Worm (Caenorhabditis elegans) whole organism, early embryonic: Measurements from ENCODE around the gene scl-23.

ENCODE experiments used
- F13C5.2 ChIP-seq: sonication (generic microtip); optimal IDR thresholded peaks from 2 replicates; lab custom pipeline; 2017; ENCODE audit warnings: mild to moderate bottlenecking, missing genetic modification characterization, inconsistent platforms, missing compliant biosample characterization
- ama-1 ChIP-seq: fragments of 150-350 bp; optimal IDR thresholded peaks from 2 replicates; lab custom pipeline; 2014
- ceh-36 ChIP-seq: sonication (generic microtip); optimal IDR thresholded peaks from 2 replicates; lab custom pipeline; 2016; ENCODE audit warnings: missing genetic modification characterization, inconsistent platforms, missing compliant biosample characterization
- flt-1 ChIP-seq: fragments of 200-800 bp; sonication (Bioruptor generic); IDR thresholded peaks from 2 replicates; pipeline ENCODE4 v1.3.6; 2022; ENCODE audit warnings: missing genetic modification characterization, missing compliant biosample characterization
- hmg-4 ChIP-seq: fragments of 200-800 bp; sonication (Bioruptor generic); optimal IDR thresholded peaks from 2 replicates; lab custom pipeline; 2018; ENCODE audit warnings: mild to moderate bottlenecking, missing genetic modification characterization, missing compliant biosample characterization
- tbx-37 ChIP-seq: fragments of 200-800 bp; sonication (Bioruptor generic); conservative IDR thresholded peaks from 2 replicates; pipeline ENCODE4 v1.3.6; 2022; ENCODE audit warnings: missing genetic modification reagents, missing genetic modification characterization, missing compliant biosample characterization

DNA sequence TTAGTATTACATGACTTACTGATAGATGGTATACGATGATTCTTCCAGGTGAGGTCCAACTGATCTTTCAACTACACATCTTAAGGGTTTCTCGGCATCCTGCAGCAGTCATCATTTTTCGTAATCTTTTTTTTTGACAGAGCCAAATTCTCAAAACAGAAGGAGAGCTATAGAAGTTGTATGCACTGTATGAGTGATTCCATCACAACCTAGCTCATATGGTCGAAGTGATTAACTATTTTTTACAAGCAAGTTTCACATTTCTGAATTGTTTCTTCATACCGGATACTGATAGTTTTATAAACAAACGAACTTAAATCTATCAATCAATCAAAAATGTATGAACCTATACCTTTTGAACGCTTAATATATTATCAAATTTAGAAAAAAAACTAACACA, 31.1 kb downstream of the scl-23 start, which contains the start of gene T05C7.5:
- TF ChIP-seq tbx-37: no peak
- TF ChIP-seq ceh-36 (tag; lab: Kevin White, UChicago): no peak
- no peak for TF ChIP-seq flt-1 (GFP tag; lab: Robert Waterston, UW)
- TF ChIP-seq F13C5.2 (tag; lab: Kevin White, UChicago): no peak
- no peak for TF ChIP-seq hmg-4 (GFP tag; lab: Kevin White, UChicago)
- TF ChIP-seq ama-1 (lab: Kevin White, UChicago): no peak
